Worm (Caenorhabditis elegans) whole organism, L4/young adult: ENCODE data around the gene srh-255.

ENCODE experiments used
- W03F9.2 ChIP-seq: fragments of 150-350 bp; optimal IDR thresholded peaks from 2 replicates; lab custom pipeline; 2014; ENCODE audit warnings: missing biosample characterization, missing genetic modification characterization
- dao-5 ChIP-seq: sonication (generic microtip); optimal IDR thresholded peaks from 2 replicates; lab custom pipeline; 2016; ENCODE audit warnings: missing genotype, missing genetic modification characterization, moderate library complexity, missing compliant biosample characterization

DNA sequence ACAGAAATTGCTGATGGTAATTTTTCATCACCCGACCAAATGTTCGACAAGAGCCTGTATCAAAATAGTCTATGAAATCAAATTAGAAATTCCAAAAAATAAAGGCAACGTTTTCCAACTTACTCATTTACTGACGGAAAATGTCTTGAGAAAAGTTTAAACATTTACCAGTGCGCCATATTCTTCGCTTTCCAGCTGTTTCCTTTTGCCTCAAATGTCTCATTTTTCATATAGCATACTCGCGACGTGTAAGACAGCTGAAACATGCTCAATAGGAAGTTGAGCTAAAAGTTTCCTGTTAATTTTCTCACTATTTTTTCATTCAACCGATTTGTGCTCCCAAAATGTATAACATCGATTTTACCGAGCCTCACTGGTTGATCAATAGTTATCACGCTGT is 4.8 kb upstream of the srh-255 start, which contains the start of gene sri-66:
- no peak for TF ChIP-seq dao-5
- no peak for TF ChIP-seq W03F9.2
